Worm (Caenorhabditis elegans) whole organism, late embryonic: ENCODE measurements around the gene stip-1.

Experiments
- C08G9.2 ChIP-seq: sonication (generic microtip); optimal IDR thresholded peaks from 2 replicates; lab custom pipeline; 2016; ENCODE audit warnings: mild to moderate bottlenecking, missing genetic modification characterization, moderate library complexity, missing compliant biosample characterization
- C38D4.7 ChIP-seq: fragments of 200-800 bp; sonication (Bioruptor generic); optimal IDR thresholded peaks from 2 replicates; lab custom pipeline; 2018; ENCODE audit warnings: mild to moderate bottlenecking, missing genetic modification characterization, moderate library complexity, missing compliant biosample characterization
- F13H6.1 ChIP-seq: sonication (generic microtip); optimal IDR thresholded peaks from 2 replicates; lab custom pipeline; 2016; ENCODE audit warnings: missing genetic modification characterization, missing compliant biosample characterization
- K02D7.2 ChIP-seq: sonication (generic microtip); optimal IDR thresholded peaks from 2 replicates; lab custom pipeline; 2017; ENCODE audit warnings: mild to moderate bottlenecking, missing genetic modification characterization, missing compliant biosample characterization
- K09A11.1 ChIP-seq: sonication (generic microtip); optimal IDR thresholded peaks from 2 replicates; lab custom pipeline; 2017; ENCODE audit warnings: antibody characterized with exemption, mild to moderate bottlenecking, missing genetic modification characterization, missing compliant biosample characterization; ENCODE audit not compliant: insufficient read depth
- T23F11.4 ChIP-seq: fragments of 200-800 bp; sonication (Bioruptor generic); optimal IDR thresholded peaks from 2 replicates; lab custom pipeline; 2018; ENCODE audit warnings: mild to moderate bottlenecking, missing genetic modification characterization, missing compliant biosample characterization
- ama-1 ChIP-seq: fragments of 150-350 bp; optimal IDR thresholded peaks from 2 replicates; lab custom pipeline; 2014
- ceh-14 ChIP-seq: sonication (generic microtip); optimal IDR thresholded peaks from 2 replicates; lab custom pipeline; 2016; ENCODE audit warnings: missing genotype, missing genetic modification characterization, missing compliant biosample characterization
- ceh-18 ChIP-seq: sonication (generic microtip); optimal IDR thresholded peaks from 2 replicates; lab custom pipeline; 2016; ENCODE audit warnings: missing genetic modification characterization, missing compliant biosample characterization
- ceh-19 ChIP-seq: fragments of 200-800 bp; sonication (Bioruptor generic); optimal IDR thresholded peaks from 2 replicates; lab custom pipeline; 2018; ENCODE audit warnings: mild to moderate bottlenecking, missing genetic modification characterization, missing compliant biosample characterization
- ceh-2 ChIP-seq: sonication (generic microtip); optimal IDR thresholded peaks from 2 replicates; lab custom pipeline; 2016; ENCODE audit warnings: missing genotype, missing genetic modification characterization, missing compliant biosample characterization
- ceh-24 ChIP-seq: sonication (generic microtip); optimal IDR thresholded peaks from 2 replicates; lab custom pipeline; 2016; ENCODE audit warnings: mild to moderate bottlenecking, missing genetic modification characterization, missing compliant biosample characterization
- ceh-30 ChIP-seq: fragments of 150-350 bp; optimal IDR thresholded peaks from 2 replicates; lab custom pipeline; 2014; ENCODE audit warnings: missing biosample characterization, missing genetic modification characterization
- ceh-31 ChIP-seq: sonication (generic microtip); optimal IDR thresholded peaks from 2 replicates; lab custom pipeline; 2016; ENCODE audit warnings: missing genetic modification characterization, missing compliant biosample characterization
- ceh-45 ChIP-seq: fragments of 200-800 bp; sonication (Bioruptor generic); IDR thresholded peaks from 2 replicates; pipeline ENCODE4 v1.3.6; 2022; ENCODE audit warnings: missing genetic modification reagents, missing genetic modification characterization, missing compliant biosample characterization
- ceh-48 ChIP-seq: sonication (generic microtip); optimal IDR thresholded peaks from 2 replicates; lab custom pipeline; 2016; ENCODE audit warnings: missing genetic modification characterization, inconsistent platforms, missing compliant biosample characterization
- ceh-6 ChIP-seq: fragments of 200-800 bp; sonication (Bioruptor generic); optimal IDR thresholded peaks from 2 replicates; lab custom pipeline; 2018; ENCODE audit warnings: mild to moderate bottlenecking, missing genetic modification characterization, missing compliant biosample characterization
- ceh-9 ChIP-seq: sonication (generic microtip); optimal IDR thresholded peaks from 2 replicates; lab custom pipeline; 2016; ENCODE audit warnings: mild to moderate bottlenecking, missing genetic modification characterization, inconsistent platforms, missing compliant biosample characterization
- dmd-4 ChIP-seq: sonication (generic microtip); optimal IDR thresholded peaks from 2 replicates; lab custom pipeline; 2016; ENCODE audit warnings: borderline replicate concordance, missing genetic modification characterization, missing compliant biosample characterization
- elt-2 ChIP-seq: sonication (generic microtip); optimal IDR thresholded peaks from 2 replicates; lab custom pipeline; 2016; ENCODE audit warnings: missing genetic modification reagents, missing genetic modification characterization, missing compliant biosample characterization
- fax-1 ChIP-seq: sonication (generic microtip); optimal IDR thresholded peaks from 2 replicates; lab custom pipeline; 2016; ENCODE audit warnings: missing genotype, missing genetic modification characterization, missing compliant biosample characterization
- fkh-10 ChIP-seq: fragments of 150-350 bp; optimal IDR thresholded peaks from 2 replicates; lab custom pipeline; 2014; ENCODE audit warnings: missing biosample characterization, missing genetic modification reagents, missing genetic modification characterization
- fkh-6 ChIP-seq: sonication (generic microtip); optimal IDR thresholded peaks from 2 replicates; lab custom pipeline; 2016; ENCODE audit warnings: missing genetic modification characterization, missing compliant biosample characterization
- hlh-13 ChIP-seq: fragments of 200-800 bp; sonication (Bioruptor generic); optimal IDR thresholded peaks from 2 replicates; lab custom pipeline; 2018; ENCODE audit warnings: mild to moderate bottlenecking, missing genetic modification characterization, missing compliant biosample characterization
- hlh-15 ChIP-seq: sonication (generic microtip); optimal IDR thresholded peaks from 2 replicates; lab custom pipeline; 2016; ENCODE audit warnings: missing genetic modification characterization, missing compliant biosample characterization
- hlh-30 ChIP-seq: sonication (generic microtip); optimal IDR thresholded peaks from 2 replicates; lab custom pipeline; 2017; ENCODE audit warnings: antibody characterized with exemption, missing genetic modification characterization, missing compliant biosample characterization; ENCODE audit not compliant: insufficient read depth
- lim-6 ChIP-seq: sonication (generic microtip); optimal IDR thresholded peaks from 2 replicates; lab custom pipeline; 2016; ENCODE audit warnings: missing genetic modification characterization, missing compliant biosample characterization
- madf-2 ChIP-seq: sonication (generic microtip); optimal IDR thresholded peaks from 2 replicates; lab custom pipeline; 2017; ENCODE audit warnings: missing genetic modification characterization, missing compliant biosample characterization
- mec-3 ChIP-seq: sonication (generic microtip); optimal IDR thresholded peaks from 2 replicates; lab custom pipeline; 2016; ENCODE audit warnings: borderline replicate concordance, missing genetic modification characterization, missing compliant biosample characterization
- nhr-232 ChIP-seq: sonication (generic microtip); optimal IDR thresholded peaks from 2 replicates; lab custom pipeline; 2016; ENCODE audit warnings: missing genetic modification characterization, missing compliant biosample characterization
- npax-4 ChIP-seq: sonication (generic microtip); optimal IDR thresholded peaks from 2 replicates; lab custom pipeline; 2016; ENCODE audit warnings: missing genetic modification characterization, missing compliant biosample characterization
- odd-2 ChIP-seq: sonication (generic microtip); optimal IDR thresholded peaks from 2 replicates; lab custom pipeline; 2017; ENCODE audit warnings: antibody characterized with exemption, mild to moderate bottlenecking, missing genetic modification characterization, missing compliant biosample characterization
- pag-3 ChIP-seq: sonication (generic microtip); optimal IDR thresholded peaks from 2 replicates; lab custom pipeline; 2016; ENCODE audit warnings: missing compliant biosample characterization, missing genetic modification characterization, borderline replicate concordance
- pat-9 ChIP-seq: fragments of 200-800 bp; sonication (Bioruptor generic); optimal IDR thresholded peaks from 2 replicates; lab custom pipeline; 2018; ENCODE audit warnings: mild to moderate bottlenecking, missing genetic modification characterization, moderate library complexity, missing compliant biosample characterization
- pha-2 ChIP-seq: sonication (generic microtip); optimal IDR thresholded peaks from 2 replicates; lab custom pipeline; 2017; ENCODE audit warnings: mild to moderate bottlenecking, missing genetic modification characterization, missing compliant biosample characterization
- pha-4 ChIP-seq: fragments of 150-350 bp; optimal IDR thresholded peaks from 2 replicates; lab custom pipeline; 2018; ENCODE audit warnings: missing biosample characterization, missing genetic modification reagents, missing genetic modification characterization
- pqm-1 ChIP-seq: sonication (generic microtip); optimal IDR thresholded peaks from 2 replicates; lab custom pipeline; 2016; ENCODE audit warnings: missing genetic modification characterization, missing compliant biosample characterization
- pros-1 ChIP-seq: fragments of 150-350 bp; optimal IDR thresholded peaks from 2 replicates; lab custom pipeline; 2014; ENCODE audit warnings: missing biosample characterization, missing genetic modification reagents, missing genetic modification characterization
- rnt-1 ChIP-seq: sonication (generic microtip); optimal IDR thresholded peaks from 2 replicates; lab custom pipeline; 2016; ENCODE audit warnings: missing genetic modification characterization, missing compliant biosample characterization
- sdc-2 ChIP-seq: sonication (generic microtip); optimal IDR thresholded peaks from 2 replicates; lab custom pipeline; 2016; ENCODE audit warnings: missing genotype, missing genetic modification characterization, missing compliant biosample characterization
- sox-4 ChIP-seq: sonication (generic microtip); optimal IDR thresholded peaks from 2 replicates; lab custom pipeline; 2017; ENCODE audit warnings: mild to moderate bottlenecking, missing genetic modification characterization, inconsistent platforms, missing compliant biosample characterization
- tbx-2 ChIP-seq: sonication (generic microtip); optimal IDR thresholded peaks from 2 replicates; lab custom pipeline; 2016; ENCODE audit warnings: missing genetic modification characterization, missing compliant biosample characterization
- tbx-7 ChIP-seq: sonication (generic microtip); optimal IDR thresholded peaks from 2 replicates; lab custom pipeline; 2016; ENCODE audit warnings: missing genotype, missing genetic modification characterization, missing compliant biosample characterization
- unc-3 ChIP-seq, 2 experiments: fragments of 200-800 bp in 1 of 2; sonication (Bioruptor generic) in 1 of 2; sonication (generic microtip) in 1 of 2; conservative IDR thresholded peaks in 1 of 2; optimal IDR thresholded peaks in 1 of 2; 2 replicates each; pipeline versions ENCODE4 v1.3.6 to Lab custom; 2016 to 2022; ENCODE audit warnings: missing compliant biosample characterization in 2 of 2, missing genetic modification characterization in 2 of 2, missing genetic modification reagents in 1 of 2
- unc-42 ChIP-seq: sonication (generic microtip); optimal IDR thresholded peaks from 2 replicates; lab custom pipeline; 2016; ENCODE audit warnings: missing genotype, missing genetic modification characterization, missing compliant biosample characterization
- unc-86 ChIP-seq: sonication (generic microtip); optimal IDR thresholded peaks from 2 replicates; lab custom pipeline; 2016; ENCODE audit warnings: missing genetic modification characterization, missing compliant biosample characterization
- zip-5 ChIP-seq: sonication (generic microtip); optimal IDR thresholded peaks from 2 replicates; lab custom pipeline; 2016; ENCODE audit warnings: missing genetic modification characterization, missing compliant biosample characterization
- ztf-16 ChIP-seq: sonication (generic microtip); optimal IDR thresholded peaks from 2 replicates; lab custom pipeline; 2017; ENCODE audit warnings: missing genetic modification characterization, missing compliant biosample characterization

Gene stip-1

ce11 chrII:10349915-10350314 is at the start of gene stip-1:
TSS of gene stip-1 (minus strand) at chrII:10350012.
- no peak for TF ChIP-seq sdc-2 (tag; lab: Kevin White, UChicago)
- no peak for TF ChIP-seq elt-2 (tag; lab: Kevin White, UChicago)
- TF ChIP-seq odd-2 (tag; lab: Kevin White, UChicago): no peak
- no peak for TF ChIP-seq sox-4 (tag; lab: Kevin White, UChicago)
- no peak for TF ChIP-seq hlh-13 (GFP tag; lab: Kevin White, UChicago)
- no peak for TF ChIP-seq pha-4 (tag; lab: Kevin White, UChicago)
- TF ChIP-seq dmd-4 (tag; lab: Kevin White, UChicago): no peak
- no peak for TF ChIP-seq ceh-48 (tag; lab: Kevin White, UChicago)

- no peak for TF ChIP-seq fkh-10 (GFP tag; lab: Kevin White, UChicago)
- no peak for TF ChIP-seq ceh-45 (GFP tag; lab: Robert Waterston, UW)
- no peak for TF ChIP-seq ceh-30 (tag; lab: Kevin White, UChicago)
- no peak for TF ChIP-seq ceh-14 (tag; lab: Kevin White, UChicago)
- TF ChIP-seq rnt-1 (tag; lab: Kevin White, UChicago): no peak
- TF ChIP-seq F13H6.1: no peak
- TF ChIP-seq ceh-6: no peak
- TF ChIP-seq sox-4 (tag; lab: Kevin White, UChicago): no peak
- TF ChIP-seq lim-6 (tag; lab: Kevin White, UChicago): no peak
- no peak for TF ChIP-seq fax-1 (tag; lab: Kevin White, UChicago)
- no peak for TF ChIP-seq tbx-2 (tag; lab: Kevin White, UChicago)
- TF ChIP-seq hlh-30: no peak
- TF ChIP-seq nhr-232: no peak
- TF ChIP-seq pros-1: no peak
- TF ChIP-seq fkh-6 (tag; lab: Kevin White, UChicago): no peak
- no peak for TF ChIP-seq unc-86 (tag; lab: Kevin White, UChicago)
- TF ChIP-seq, all 69 proteins: peak for 0
Measured at ce11 chrII:10396578-10396977, 46.8 kb upstream of the stip-1 start, which contains the start of gene T09F3.5. TSS of gene T09F3.5 (plus strand) at chrII:10396878.

ce11 chrII:10395303-10395757 is 45.5 kb upstream of the stip-1 start, which contains the start of gene T09F3.4:
TSS of gene T09F3.4 (plus strand) at chrII:10395707.
- TF ChIP-seq zip-5 (tag; lab: Kevin White, UChicago) (peak; percentile 29), pag-3 (tag; lab: Kevin White, UChicago) (no peak), unc-3 (GFP tag; conservative IDR thresholded peaks at IDR 0.05; lab: Robert Waterston, UW) (no peak), unc-3 (tag; optimal IDR thresholded peaks at IDR 0.05; lab: Kevin White, UChicago) (no peak), sox-4 (tag; lab: Kevin White, UChicago) (no peak), tbx-2 (tag; lab: Kevin White, UChicago) (peak; percentile 70), pros-1 (no peak), unc-42 (tag; lab: Kevin White, UChicago) (no peak), ceh-24 (tag; lab: Kevin White, UChicago) (no peak), madf-2 (tag; lab: Kevin White, UChicago) (no peak), ama-1 (lab: Kevin White, UChicago) (no peak), pha-2 (tag; lab: Kevin White, UChicago) (no peak), C08G9.2 (peak; percentile 80), ceh-45 (GFP tag; lab: Robert Waterston, UW) (no peak), odd-2 (tag; lab: Kevin White, UChicago) (no peak), pat-9 (no peak), sdc-2 (tag; lab: Kevin White, UChicago) (no peak), T23F11.4 (GFP tag; lab: Kevin White, UChicago) (no peak), ceh-31 (tag; lab: Kevin White, UChicago) (peak; percentile 70), tbx-7 (tag; lab: Kevin White, UChicago) (peak; percentile 48), mec-3 (tag; lab: Kevin White, UChicago) (no peak), ceh-19 (GFP tag; lab: Kevin White, UChicago) (no peak), ceh-18 (no peak), ceh-2 (peak; percentile 69), ztf-16 (tag; lab: Kevin White, UChicago) (no peak), K02D7.2 (tag; lab: Kevin White, UChicago) (no peak), C38D4.7 (no peak), fkh-6 (tag; lab: Kevin White, UChicago) (peak; percentile 15), hlh-30 (no peak), ceh-9 (tag; lab: Kevin White, UChicago) (no peak), npax-4 (tag; lab: Kevin White, UChicago) (no peak), pqm-1 (tag; lab: Kevin White, UChicago) (no peak), hlh-15 (tag; lab: Kevin White, UChicago) (no peak), elt-2 (tag; lab: Kevin White, UChicago) (peak; percentile 28), K09A11.1 (tag; lab: Kevin White, UChicago) (no peak)
